Fruit fly (Drosophila melanogaster) S2 (cell line): ENCODE results near the gene PMCA.

Experiments used
- CG8478 ChIP-seq: fragments of >200 bp; optimal IDR thresholded peaks from 2 replicates; lab custom pipeline; 2018
- CTCF ChIP-seq, 2 experiments: fragments of >200 bp; optimal IDR thresholded peaks; 2 replicates each; lab custom pipeline; 2018

DNA sequence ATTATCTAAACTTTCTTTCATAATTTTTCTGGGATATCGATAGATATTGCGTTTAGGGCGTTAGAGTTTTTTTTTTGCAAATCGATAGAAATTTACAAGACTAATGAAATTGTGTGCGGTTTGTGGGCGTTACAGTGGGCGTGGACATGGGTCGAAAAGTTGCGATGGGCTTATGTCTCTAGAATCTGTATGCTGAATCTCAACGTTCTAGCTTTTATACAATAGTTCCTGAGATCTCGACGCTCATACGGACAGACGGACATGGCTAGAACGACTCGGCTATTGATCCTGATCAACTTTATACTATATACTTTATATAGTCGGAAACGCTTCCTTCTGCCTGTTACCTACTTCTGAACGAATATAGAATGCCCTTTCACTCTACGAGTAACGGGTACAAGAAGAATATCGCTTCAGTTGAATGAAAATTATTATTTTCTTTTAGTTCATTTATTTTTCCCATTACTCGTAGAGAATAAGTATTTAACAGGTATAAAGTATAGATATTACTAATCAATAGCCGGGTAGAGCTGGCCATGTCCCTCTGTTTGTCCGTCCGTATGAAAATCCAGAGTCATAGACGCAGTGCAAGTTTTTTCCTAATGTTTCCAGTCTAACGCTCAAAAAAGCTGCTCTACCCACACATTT is 44.3 kb upstream of the PMCA start:
- TF ChIP-seq CG8478 (lab: Kevin White, UChicago) (no peak), CTCF (optimal IDR thresholded peaks at IDR 0.05; lab: Kevin White, UChicago) (no peak)
